Fruit fly (Drosophila melanogaster) whole organism, embryonic: ENCODE measurements around the gene kis.

Experiments
- Aef1 ChIP-seq: fragments of 200-800 bp; sonication (Bioruptor generic); IDR thresholded peaks from 3 replicates; pipeline ENCODE4 v1.3.6; 2022; ENCODE audit warnings: missing biosample characterization, missing genetic modification characterization
- Atf-2 ChIP-seq: fragments of 200-800 bp; sonication (Bioruptor generic); optimal IDR thresholded peaks from 2 replicates; lab custom pipeline; 2016; ENCODE audit warnings: missing biosample characterization, missing genetic modification characterization
- Bdp1 ChIP-seq: fragments of 200-800 bp; sonication (Bioruptor generic); optimal IDR thresholded peaks from 3 replicates; lab custom pipeline; 2016; ENCODE audit warnings: missing biosample characterization, missing genetic modification characterization
- C15 ChIP-seq: fragments of 200-800 bp; sonication (Bioruptor generic); IDR thresholded peaks from 3 replicates; pipeline ENCODE4 v1.3.6; 2022; ENCODE audit warnings: missing biosample characterization, missing genetic modification characterization
- CG10274 ChIP-seq: fragments of 200-800 bp; sonication (Bioruptor generic); optimal IDR thresholded peaks from 3 replicates; lab custom pipeline; 2017; ENCODE audit warnings: missing biosample characterization, mild to moderate bottlenecking, missing genetic modification characterization
- CG10321 ChIP-seq: fragments of 200-800 bp; sonication (Bioruptor generic); IDR thresholded peaks from 2 replicates; pipeline ENCODE4 v1.3.6; 2022; ENCODE audit warnings: missing biosample characterization, missing genetic modification characterization
- CG11247 ChIP-seq: fragments of 200-800 bp; sonication (Bioruptor generic); IDR thresholded peaks from 2 replicates; pipeline ENCODE4 v1.3.6; 2022; ENCODE audit warnings: missing biosample characterization, missing genetic modification characterization
- CG11398 ChIP-seq: fragments of 200-800 bp; sonication (Bioruptor generic); optimal IDR thresholded peaks from 2 replicates; lab custom pipeline; 2016; ENCODE audit warnings: missing biosample characterization, missing genetic modification characterization
- CG11560 ChIP-seq: fragments of 200-800 bp; sonication (Bioruptor generic); IDR thresholded peaks from 3 replicates; pipeline ENCODE4 v1.3.6; 2022; ENCODE audit warnings: missing biosample characterization, missing genetic modification characterization
- CG13894 ChIP-seq: fragments of 200-800 bp; sonication (Bioruptor generic); optimal IDR thresholded peaks from 3 replicates; lab custom pipeline; 2018; ENCODE audit warnings: missing biosample characterization, mild to moderate bottlenecking, missing genetic modification characterization, moderate library complexity
- CG14441 ChIP-seq: fragments of 200-800 bp; sonication (Bioruptor generic); IDR thresholded peaks from 2 replicates; pipeline ENCODE4 v1.3.6; 2022; ENCODE audit warnings: missing biosample characterization, missing genetic modification characterization
- CG1602 ChIP-seq: fragments of 200-800 bp; sonication (Bioruptor generic); optimal IDR thresholded peaks from 3 replicates; lab custom pipeline; 2016; ENCODE audit warnings: missing biosample characterization, missing genetic modification characterization
- CG16863 ChIP-seq: fragments of 200-800 bp; sonication (Bioruptor generic); optimal IDR thresholded peaks from 3 replicates; lab custom pipeline; 2016; ENCODE audit warnings: missing biosample characterization, missing genetic modification characterization
- CG17612 ChIP-seq: fragments of 200-800 bp; sonication (Bioruptor generic); IDR thresholded peaks from 2 replicates; pipeline ENCODE4 v1.3.6; 2022; ENCODE audit warnings: missing biosample characterization, missing genetic modification characterization
- CG17802 ChIP-seq: fragments of 200-800 bp; sonication (Bioruptor generic); optimal IDR thresholded peaks from 2 replicates; lab custom pipeline; 2018; ENCODE audit warnings: missing biosample characterization, mild to moderate bottlenecking, missing genetic modification characterization, moderate library complexity
- CG30403 ChIP-seq: fragments of 200-800 bp; sonication (Bioruptor generic); optimal IDR thresholded peaks from 3 replicates; lab custom pipeline; 2016; ENCODE audit warnings: missing biosample characterization, missing genetic modification characterization
- CG31365 ChIP-seq: fragments of 200-800 bp; sonication (Bioruptor generic); optimal IDR thresholded peaks from 2 replicates; lab custom pipeline; 2018; ENCODE audit warnings: missing biosample characterization, mild to moderate bottlenecking, missing genetic modification characterization
- CG31388 ChIP-seq: fragments of 200-800 bp; sonication (Bioruptor generic); optimal IDR thresholded peaks from 2 replicates; lab custom pipeline; 2016; ENCODE audit warnings: missing biosample characterization, missing genetic modification characterization
- CG31441 ChIP-seq: fragments of 200-800 bp; sonication (Bioruptor generic); IDR thresholded peaks from 2 replicates; pipeline ENCODE4 v1.3.6; 2022; ENCODE audit warnings: missing biosample characterization, missing genetic modification characterization
- CG33213 ChIP-seq: fragments of 200-800 bp; sonication (Bioruptor generic); optimal IDR thresholded peaks from 3 replicates; lab custom pipeline; 2016; ENCODE audit warnings: missing biosample characterization, missing genetic modification characterization
- CG4730 ChIP-seq: fragments of 200-800 bp; sonication (Bioruptor generic); IDR thresholded peaks from 2 replicates; pipeline ENCODE4 v1.3.6; 2022; ENCODE audit warnings: missing biosample characterization, missing genetic modification characterization
- CG4854 ChIP-seq: fragments of 200-800 bp; sonication (Bioruptor generic); optimal IDR thresholded peaks from 2 replicates; lab custom pipeline; 2016; ENCODE audit warnings: missing biosample characterization, missing genetic modification characterization, inconsistent platforms
- CG5180 ChIP-seq: fragments of 200-800 bp; sonication (Bioruptor generic); optimal IDR thresholded peaks from 3 replicates; lab custom pipeline; 2017; ENCODE audit warnings: missing biosample characterization, missing genetic modification characterization, mild to moderate bottlenecking, moderate library complexity, missing genetic modification reagents
- Dad ChIP-seq: fragments of 200-800 bp; sonication (Bioruptor generic); optimal IDR thresholded peaks from 3 replicates; lab custom pipeline; 2016; ENCODE audit warnings: missing biosample characterization, missing genetic modification characterization
- Jarid2 ChIP-seq: fragments of 200-800 bp; sonication (Bioruptor generic); optimal IDR thresholded peaks from 3 replicates; lab custom pipeline; 2017; ENCODE audit warnings: mild to moderate bottlenecking, missing biosample characterization, missing genetic modification reagents, missing genetic modification characterization
- MBD-R2 ChIP-seq: fragments of 200-800 bp; sonication (Bioruptor generic); IDR thresholded peaks from 2 replicates; pipeline ENCODE4 v1.3.6; 2022; ENCODE audit warnings: missing biosample characterization, missing genetic modification characterization
- MTF-1 ChIP-seq: fragments of 200-800 bp; sonication (Bioruptor generic); optimal IDR thresholded peaks from 2 replicates; lab custom pipeline; 2018; ENCODE audit warnings: missing biosample characterization, mild to moderate bottlenecking, missing genetic modification characterization, borderline replicate concordance
- Meics ChIP-seq: fragments of 200-800 bp; sonication (Bioruptor generic); optimal IDR thresholded peaks from 2 replicates; lab custom pipeline; 2017; ENCODE audit warnings: missing biosample characterization, mild to moderate bottlenecking, missing genetic modification characterization
- Myb ChIP-seq: fragments of 200-800 bp; sonication (Bioruptor generic); optimal IDR thresholded peaks from 2 replicates; lab custom pipeline; 2016; ENCODE audit warnings: missing biosample characterization, missing genetic modification characterization
- Nf-YA ChIP-seq: fragments of 200-800 bp; sonication (Bioruptor generic); IDR thresholded peaks from 2 replicates; pipeline ENCODE4 v1.3.6; 2022; ENCODE audit warnings: missing biosample characterization, missing genetic modification characterization
- Taf1 ChIP-seq: fragments of 200-800 bp; sonication (Bioruptor generic); IDR thresholded peaks from 2 replicates; pipeline ENCODE4 v1.3.6; 2022; ENCODE audit warnings: missing biosample characterization, missing genetic modification characterization
- Tbp ChIP-seq: fragments of >200 bp; optimal IDR thresholded peaks from 2 replicates; lab custom pipeline; 2018; ENCODE audit warnings: missing biosample characterization, missing genetic modification characterization
- Trl ChIP-seq, 3 experiments: fragments of >200 bp in 2 of 3; fragments of 200-800 bp in 1 of 3; sonication (Bioruptor generic) in 1 of 3; optimal IDR thresholded peaks; 2 replicates in 1 of 3; 3 replicates in 2 of 3; lab custom pipeline; 2016 to 2017; ENCODE audit warnings: missing biosample characterization in 1 of 3, missing genetic modification characterization in 1 of 3
- ato ChIP-seq: fragments of 200-800 bp; sonication (Bioruptor generic); IDR thresholded peaks from 2 replicates; pipeline ENCODE4 v1.3.6; 2022; ENCODE audit warnings: missing biosample characterization, missing genetic modification characterization; ENCODE audit not compliant: partially characterized antibody
- bsh ChIP-seq, 2 experiments: fragments of 200-800 bp; sonication (Bioruptor generic); optimal IDR thresholded peaks; 2 replicates each; lab custom pipeline; 2017 to 2018; ENCODE audit warnings: mild to moderate bottlenecking in 2 of 2, missing biosample characterization in 2 of 2, missing genetic modification characterization in 2 of 2, moderate library complexity in 1 of 2
- cad ChIP-seq: fragments of >200 bp; optimal IDR thresholded peaks from 2 replicates; lab custom pipeline; 2017; ENCODE audit warnings: missing biosample characterization, missing genetic modification characterization
- cg ChIP-seq: fragments of 200-800 bp; sonication (Bioruptor generic); optimal IDR thresholded peaks from 3 replicates; lab custom pipeline; 2019; ENCODE audit warnings: missing biosample characterization, mild to moderate bottlenecking, missing genetic modification characterization, moderate library complexity
- gce ChIP-seq: fragments of 200-800 bp; sonication (Bioruptor generic); IDR thresholded peaks from 3 replicates; pipeline ENCODE4 v1.3.6; 2022; ENCODE audit warnings: missing biosample characterization, missing genetic modification characterization
- grau ChIP-seq: fragments of 200-800 bp; optimal IDR thresholded peaks from 3 replicates; lab custom pipeline; 2019; ENCODE audit warnings: missing biosample characterization, mild to moderate bottlenecking, missing genetic modification characterization, moderate library complexity
- hth ChIP-seq: fragments of >200 bp; optimal IDR thresholded peaks from 2 replicates; lab custom pipeline; 2017; ENCODE audit warnings: inconsistent platforms
- jing ChIP-seq: fragments of 200-800 bp; sonication (Bioruptor generic); optimal IDR thresholded peaks from 2 replicates; lab custom pipeline; 2018; ENCODE audit warnings: missing biosample characterization, mild to moderate bottlenecking, missing genetic modification characterization
- kni ChIP-seq: fragments of 200-800 bp; sonication (Bioruptor generic); optimal IDR thresholded peaks from 3 replicates; lab custom pipeline; 2017; ENCODE audit warnings: mild to moderate bottlenecking, missing biosample characterization, missing genetic modification reagents, missing genetic modification characterization
- lmd ChIP-seq: fragments of 200-800 bp; sonication (Bioruptor generic); IDR thresholded peaks from 2 replicates; pipeline ENCODE4 v1.3.6; 2022; ENCODE audit warnings: missing biosample characterization, missing genetic modification characterization
- nerfin-1 ChIP-seq: fragments of 200-800 bp; sonication (Bioruptor generic); optimal IDR thresholded peaks from 3 replicates; lab custom pipeline; 2019; ENCODE audit warnings: missing biosample characterization, mild to moderate bottlenecking, missing genetic modification characterization, moderate library complexity
- nom ChIP-seq: fragments of 200-800 bp; sonication (Bioruptor generic); optimal IDR thresholded peaks from 2 replicates; lab custom pipeline; 2017; ENCODE audit warnings: missing biosample characterization, missing genetic modification characterization, mild to moderate bottlenecking, moderate library complexity, missing genetic modification reagents
- p53 ChIP-seq: fragments of 200-800 bp; sonication (Bioruptor generic); optimal IDR thresholded peaks from 2 replicates; lab custom pipeline; 2016; ENCODE audit warnings: missing biosample characterization, missing genetic modification characterization
- phol ChIP-seq: fragments of 200-800 bp; sonication (Bioruptor generic); optimal IDR thresholded peaks from 3 replicates; lab custom pipeline; 2018; ENCODE audit warnings: missing biosample characterization, mild to moderate bottlenecking, missing genetic modification characterization, moderate library complexity
- pnt ChIP-seq: fragments of 200-800 bp; sonication (Bioruptor generic); optimal IDR thresholded peaks from 3 replicates; lab custom pipeline; 2016; ENCODE audit warnings: missing biosample characterization, missing genetic modification characterization
- sqz ChIP-seq: fragments of 200-800 bp; sonication (Bioruptor generic); optimal IDR thresholded peaks from 3 replicates; lab custom pipeline; 2018; ENCODE audit warnings: missing biosample characterization, mild to moderate bottlenecking, missing genetic modification characterization
- vnd ChIP-seq: fragments of 200-800 bp; sonication (Bioruptor generic); IDR thresholded peaks from 3 replicates; pipeline ENCODE4 v1.3.6; 2022; ENCODE audit warnings: missing biosample characterization, missing genetic modification characterization; ENCODE audit not compliant: partially characterized antibody
- z ChIP-seq: fragments of 200-800 bp; sonication (Bioruptor generic); IDR thresholded peaks from 3 replicates; pipeline ENCODE4 v1.3.6; 2022; ENCODE audit warnings: missing biosample characterization, missing genetic modification characterization

The kis gene

DNA sequence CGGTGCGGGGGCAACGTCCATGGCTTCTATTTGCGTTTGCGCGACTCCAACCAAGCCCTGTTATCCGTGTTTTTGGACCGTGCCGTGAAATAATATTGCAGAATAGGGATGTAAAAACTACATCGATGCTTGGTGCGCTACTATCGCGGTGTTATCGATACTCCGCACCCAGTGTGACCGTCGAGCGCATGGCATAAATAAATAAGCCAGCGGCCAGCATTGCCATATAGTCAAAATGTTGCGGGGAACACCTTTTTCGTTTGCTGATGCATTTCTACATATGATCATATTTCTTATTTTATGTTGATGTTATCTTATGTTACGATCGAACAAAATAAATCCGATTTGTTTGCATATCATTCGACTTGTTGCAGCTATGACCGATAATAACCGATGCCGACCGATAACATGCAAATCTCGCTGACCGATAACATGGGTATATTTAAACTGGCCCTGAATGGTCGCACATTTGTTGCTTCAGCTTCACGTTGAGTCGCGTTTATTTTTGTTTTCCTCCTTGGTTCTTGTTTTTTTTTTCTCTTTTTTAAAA lies 26.6 kb upstream of the kis start, which contains the start of gene smo (continued):
- TF ChIP-seq Bdp1 (GFP tag; lab: Kevin White, UChicago) (no peak), bsh (GFP tag; optimal IDR thresholded peaks at IDR 0.05; lab: Kevin White, UChicago) (peak in 1 of 2 experiments; percentile 3), pnt (peak; percentile 22), Taf1 (GFP tag; lab: Robert Waterston, UW) (no peak), CG31388 (no peak), vnd (peak; percentile 79), MTF-1 (GFP tag; lab: Kevin White, UChicago) (no peak), Nf-YA (no peak), CG4854 (GFP tag; lab: Kevin White, UChicago) (no peak), MBD-R2 (GFP tag; lab: Robert Waterston, UW) (peak; percentile 79), CG5180 (GFP tag; lab: Kevin White, UChicago) (no peak), nom (GFP tag; lab: Kevin White, UChicago) (peak; percentile 23), CG16863 (GFP tag; lab: Kevin White, UChicago) (peak; percentile 96), Meics (no peak), lmd (GFP tag; lab: Robert Waterston, UW) (no peak), Atf-2 (GFP tag; lab: Kevin White, UChicago) (no peak), CG13894 (tag; lab: Kevin White, UChicago) (no peak), C15 (GFP tag; lab: Robert Waterston, UW) (no peak), sqz (GFP tag; lab: Kevin White, UChicago) (no peak), CG11247 (GFP tag; lab: Robert Waterston, UW) (no peak), kni (no peak), phol (tag; lab: Kevin White, UChicago) (peak; percentile 64), Aef1 (GFP tag; lab: Robert Waterston, UW) (no peak), CG31365 (tag; lab: Kevin White, UChicago) (no peak), CG33213 (peak; percentile 53), CG10274 (no peak), CG17802 (tag; lab: Kevin White, UChicago) (no peak), ato (GFP tag; lab: Robert Waterston, UW) (peak; percentile 81), p53 (peak; percentile 69), cad (GFP tag; lab: Kevin White, UChicago) (no peak), CG11560 (tag; lab: Robert Waterston, UW) (peak; percentile 21; the same call in 1 of the 3 replicates), Jarid2 (GFP tag; lab: Kevin White, UChicago) (no peak), cg (GFP tag; lab: Kevin White, UChicago) (no peak), Tbp (no peak), grau (tag; lab: Kevin White, UChicago) (peak; percentile 28), Dad (GFP tag; lab: Kevin White, UChicago) (no peak), Trl (optimal IDR thresholded peaks at IDR 0.05; lab: Kevin White, UChicago) (peak in 1 of 2 experiments; percentile 2), Trl (GFP tag; optimal IDR thresholded peaks at IDR 0.05; lab: Kevin White, UChicago) (peak; percentile 51), CG10321 (GFP tag; lab: Robert Waterston, UW) (no peak), CG30403 (peak; percentile 44), CG14441 (GFP tag; lab: Robert Waterston, UW) (no peak), CG31441 (GFP tag; lab: Robert Waterston, UW) (no peak), gce (GFP tag; lab: Robert Waterston, UW) (no peak), jing (GFP tag; lab: Kevin White, UChicago) (no peak), CG17612 (GFP tag; lab: Robert Waterston, UW) (no peak; the same call in 1 of the 2 replicates), z (GFP tag; lab: Robert Waterston, UW) (no peak), CG1602 (GFP tag; lab: Kevin White, UChicago) (peak; percentile 10), CG4730 (GFP tag; lab: Robert Waterston, UW) (no peak), Myb (peak; percentile 70), hth (lab: Kevin White, UChicago) (no peak), CG11398 (GFP tag; lab: Kevin White, UChicago) (peak; percentile 27), nerfin-1 (tag; lab: Kevin White, UChicago) (peak; percentile 14)
